Fruit fly (Drosophila melanogaster): ENCODE data around the gene cry.

Gene cry

dm6 chr3R:19181214-19181613, 30.7 kb upstream of the cry start (continued):
- TF ChIP-seq lz (GFP tag; optimal IDR thresholded peaks at IDR 0.05) (peak; percentile 59), CG6854 (GFP tag; optimal IDR thresholded peaks at IDR 0.05) (no peak), achi (GFP tag; optimal IDR thresholded peaks at IDR 0.05) (peak; percentile 78), topi (GFP tag; optimal IDR thresholded peaks at IDR 0.05) (peak; percentile 70), Sox14 (GFP tag; optimal IDR thresholded peaks at IDR 0.05) (peak; percentile 69), ss (GFP tag; optimal IDR thresholded peaks at IDR 0.05) (peak; percentile 40 to 74), CG10631 (GFP tag; optimal IDR thresholded peaks at IDR 0.05) (peak; percentile 67), CG4318 (GFP tag; optimal IDR thresholded peaks at IDR 0.05) (peak; percentile 85), CG34406 (GFP tag; optimal IDR thresholded peaks at IDR 0.05) (peak; percentile 73), CG32006 (GFP tag; optimal IDR thresholded peaks at IDR 0.05) (peak; percentile 94), svp (GFP tag) (peak; percentile 65), CG11902 (GFP tag; optimal IDR thresholded peaks at IDR 0.05) (peak; percentile 50), eg (GFP tag; IDR thresholded peaks at IDR 0.05) (peak; percentile 69), CG8632 (GFP tag; optimal IDR thresholded peaks at IDR 0.05) (peak; percentile 77), CG11762 (GFP tag; optimal IDR thresholded peaks at IDR 0.05; ENCODE audit: insufficient read depth) (peak; percentile 72), Gug (GFP tag; IDR thresholded peaks at IDR 0.05) (peak; percentile 60), CG6808 (GFP tag; optimal IDR thresholded peaks at IDR 0.05) (peak; percentile 78)

- TF ChIP-seq Blimp-1 (GFP tag; optimal IDR thresholded peaks at IDR 0.05) (peak; percentile 72), CG8119 (GFP tag; IDR thresholded peaks at IDR 0.05) (peak; percentile 23; the same call in 1 of the 3 replicates), Lpt (GFP tag; optimal IDR thresholded peaks at IDR 0.05) (peak; percentile 38), Eip78C (GFP tag) (peak; percentile 55), Ets96B (tag; optimal IDR thresholded peaks at IDR 0.05) (no peak), CG10669 (GFP tag; optimal IDR thresholded peaks at IDR 0.05) (no peak), acj6 (GFP tag; optimal IDR thresholded peaks at IDR 0.05) (no peak)
Observed at dm6 chr3R:19182848-19183247, 29.1 kb upstream of the cry start.

dm6 chr3R:19187717-19188149, 24.2 kb upstream of the cry start:
- TF ChIP-seq lz (GFP tag; optimal IDR thresholded peaks at IDR 0.05) (peak; percentile 84), CG6163 (GFP tag; IDR thresholded peaks at IDR 0.05) (no peak), dac (GFP tag; optimal IDR thresholded peaks at IDR 0.05) (peak; percentile 58), Ets96B (tag; optimal IDR thresholded peaks at IDR 0.05) (peak; percentile 64), Sox15 (GFP tag; optimal IDR thresholded peaks at IDR 0.05) (peak; percentile 74), CG16779 (tag; optimal IDR thresholded peaks at IDR 0.05) (peak; percentile 55), fd59A (GFP tag; optimal IDR thresholded peaks at IDR 0.05) (peak; percentile 86), CG11294 (GFP tag; IDR thresholded peaks at IDR 0.05) (no peak), Lpt (GFP tag; optimal IDR thresholded peaks at IDR 0.05) (peak; percentile 85), CG11902 (GFP tag; optimal IDR thresholded peaks at IDR 0.05) (peak; percentile 59), CG10669 (GFP tag; optimal IDR thresholded peaks at IDR 0.05) (peak; percentile 84), CG8119 (GFP tag; IDR thresholded peaks at IDR 0.05) (peak; percentile 87), CG9139 (GFP tag; optimal IDR thresholded peaks at IDR 0.05) (no peak), salr (GFP tag; optimal IDR thresholded peaks at IDR 0.05) (peak; percentile 75 to 89), CG32006 (GFP tag; optimal IDR thresholded peaks at IDR 0.05) (peak; percentile 94), pdm3 (GFP tag; optimal IDR thresholded peaks at IDR 0.05) (peak; percentile 86), CG15336 (GFP tag; IDR thresholded peaks at IDR 0.05) (peak; percentile 74), CG3032 (tag; optimal IDR thresholded peaks at IDR 0.05) (peak; percentile 76), vri (GFP tag; optimal IDR thresholded peaks at IDR 0.05) (peak; percentile 76), Gug (GFP tag; IDR thresholded peaks at IDR 0.05) (no peak), Eip78C (GFP tag) (peak; percentile 90), Blimp-1 (GFP tag; optimal IDR thresholded peaks at IDR 0.05) (peak; percentile 78), Met (GFP tag; optimal IDR thresholded peaks at IDR 0.05) (peak; percentile 89), Smox (GFP tag; optimal IDR thresholded peaks at IDR 0.05) (peak; percentile 85), CG6792 (GFP tag; optimal IDR thresholded peaks at IDR 0.05) (peak; percentile 82), svp (GFP tag) (peak; percentile 83), achi (GFP tag; optimal IDR thresholded peaks at IDR 0.05) (peak; percentile 79), spab (GFP tag; optimal IDR thresholded peaks at IDR 0.05) (peak; percentile 61), acj6 (GFP tag; optimal IDR thresholded peaks at IDR 0.05) (peak; percentile 85), topi (GFP tag; optimal IDR thresholded peaks at IDR 0.05) (peak; percentile 81), Sox102F (GFP tag; optimal IDR thresholded peaks at IDR 0.05) (peak; percentile 87), CG11762 (GFP tag; optimal IDR thresholded peaks at IDR 0.05; ENCODE audit: insufficient read depth) (peak; percentile 66), eg (GFP tag; IDR thresholded peaks at IDR 0.05) (peak; percentile 54; the same call in 1 of the 3 replicates), ss (GFP tag; optimal IDR thresholded peaks at IDR 0.05) (peak in 1 of 2 experiments; percentile 82), CG1621 (tag; optimal IDR thresholded peaks at IDR 0.05) (peak; percentile 68), Hr39 (GFP tag; optimal IDR thresholded peaks at IDR 0.05) (peak; percentile 84), Sox14 (GFP tag; optimal IDR thresholded peaks at IDR 0.05) (peak; percentile 89), CG6854 (GFP tag; optimal IDR thresholded peaks at IDR 0.05) (peak; percentile 78), CG3919 (GFP tag; optimal IDR thresholded peaks at IDR 0.05) (peak; percentile 90), fd85E (GFP tag; optimal IDR thresholded peaks at IDR 0.05) (peak; percentile 56)

All from whole organism, prepupa.